Worm (Caenorhabditis elegans): ENCODE results near the gene srg-40.

srg-40 gene

DNA sequence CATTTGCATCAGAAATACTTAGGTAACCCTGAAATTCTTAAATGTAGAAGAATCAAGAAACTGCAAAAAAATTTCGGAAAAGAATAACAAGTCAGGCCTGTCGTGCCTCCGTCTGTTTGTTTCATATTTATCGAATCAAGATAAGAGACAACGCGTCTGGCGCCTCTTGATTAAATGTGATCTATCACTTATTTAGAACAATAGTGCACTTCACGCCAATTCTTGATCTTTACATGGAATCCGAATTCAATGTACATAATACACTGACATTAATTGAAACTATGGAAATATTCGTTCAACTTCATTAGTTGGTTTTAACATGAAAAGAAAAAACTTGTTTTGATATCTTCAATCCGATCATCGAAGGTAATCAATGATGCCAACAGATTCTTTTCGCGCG is 41.9 kb downstream of the srg-40 start, which contains the start of gene mboa-2 (continued):
- peak; percentile 40 for TF ChIP-seq hmg-1.2 (GFP tag; IDR thresholded peaks at IDR 0.05)
- peak; percentile 22 for TF ChIP-seq snpc-1.3 (tag; optimal IDR thresholded peaks at IDR 0.05; ENCODE audit: insufficient read depth)
- no peak for TF ChIP-seq F37B4.10 (GFP tag; IDR thresholded peaks at IDR 0.05)
- no peak for TF ChIP-seq Y67H2A.10 (GFP tag; conservative IDR thresholded peaks at IDR 0.05)
- TF ChIP-seq akir-1 (GFP tag; optimal IDR thresholded peaks at IDR 0.05) = no peak
- no peak for TF ChIP-seq ama-1 (optimal IDR thresholded peaks at IDR 0.05)
- TF ChIP-seq ama-1 (GFP tag; optimal IDR thresholded peaks at IDR 0.05) = peak in 1 of 2 experiments; percentile 48
- no peak for TF ChIP-seq F57C9.4 (tag; optimal IDR thresholded peaks at IDR 0.05)
- peak; percentile 1 for TF ChIP-seq lin-54 (GFP tag; optimal IDR thresholded peaks at IDR 0.05)
- no peak for TF ChIP-seq nfya-1 (tag; optimal IDR thresholded peaks at IDR 0.05; ENCODE audit: borderline replicate concordance, insufficient read depth)
- no peak for TF ChIP-seq unc-62 (GFP tag; optimal IDR thresholded peaks at IDR 0.05)
- TF ChIP-seq let-607 (tag; optimal IDR thresholded peaks at IDR 0.05) = peak in 1 of 2 experiments; percentile 46
- no peak for TF ChIP-seq ztf-6 (GFP tag; IDR thresholded peaks at IDR 0.05)
- peak; percentile 45 for TF ChIP-seq dpff-1 (tag; optimal IDR thresholded peaks at IDR 0.05)
- no peak for TF ChIP-seq lag-1 (GFP tag; IDR thresholded peaks at IDR 0.05)
- no peak for TF ChIP-seq ceh-100 (GFP tag; IDR thresholded peaks at IDR 0.05)
- TF ChIP-seq hrde-1 (tag; optimal IDR thresholded peaks at IDR 0.05; ENCODE audit: borderline replicate concordance) = peak; percentile 57
- no peak for TF ChIP-seq egl-44 (GFP tag; IDR thresholded peaks at IDR 0.05)
- no peak for TF ChIP-seq ceh-27 (GFP tag; optimal IDR thresholded peaks at IDR 0.05)
- peak; percentile 5 for TF ChIP-seq ZK185.1 (tag; optimal IDR thresholded peaks at IDR 0.05; ENCODE audit: poor library complexity, severe bottlenecking)
- TF ChIP-seq nfyb-1 (GFP tag; IDR thresholded peaks at IDR 0.05) = peak; percentile 75
- TF ChIP-seq Y56A3A.18 (GFP tag; IDR thresholded peaks at IDR 0.05) = 0 out of 2 replicates have a peak, but pooled peaks have one; percentile 52
- 0 out of 2 replicates have a peak, but pooled peaks have one; percentile 40 for TF ChIP-seq ekl-4 (GFP tag; IDR thresholded peaks at IDR 0.05)
- TF ChIP-seq hsf-1 (GFP tag; IDR thresholded peaks at IDR 0.05) = 0 out of 2 replicates have a peak, but pooled peaks have one; percentile 47

DNA sequence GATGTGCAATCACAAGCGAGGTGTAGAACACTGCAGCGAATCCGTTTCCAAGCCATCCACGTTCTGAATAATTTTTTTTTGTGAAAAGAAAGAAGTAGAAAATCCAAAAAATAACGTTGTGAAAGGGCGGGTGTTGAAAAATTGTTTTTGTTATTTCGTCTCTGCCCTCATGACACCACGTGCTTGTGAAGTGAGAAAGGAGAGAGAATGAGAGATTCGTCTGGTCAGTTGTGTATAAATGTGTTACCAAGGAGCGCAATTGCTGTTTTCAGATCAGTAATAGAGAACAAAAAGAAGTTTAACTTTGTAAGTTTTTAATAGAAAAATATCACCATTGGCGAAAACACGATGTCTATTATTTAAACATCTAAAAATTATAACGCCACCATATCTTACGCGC is 43.1 kb downstream of the srg-40 start:
- no peak for TF ChIP-seq attf-3 (GFP tag; conservative IDR thresholded peaks at IDR 0.05)
- TF ChIP-seq cebp-1 (GFP tag; IDR thresholded peaks at IDR 0.05) = no peak
- peak; percentile 41 for TF ChIP-seq cebp-1 (tag; optimal IDR thresholded peaks at IDR 0.05)
- TF ChIP-seq cebp-2 (GFP tag; IDR thresholded peaks at IDR 0.05) = no peak
- peak; percentile 19 for TF ChIP-seq K12H6.12 (tag; optimal IDR thresholded peaks at IDR 0.05)
- TF ChIP-seq attf-5 (GFP tag; optimal IDR thresholded peaks at IDR 0.05) = peak; percentile 19
- peak in 1 of 3 experiments; percentile 42 for TF ChIP-seq lin-35 (GFP tag; optimal IDR thresholded peaks at IDR 0.05)
- no peak for TF ChIP-seq ceh-58 (GFP tag; IDR thresholded peaks at IDR 0.05)
- TF ChIP-seq lin-40 (tag; optimal IDR thresholded peaks at IDR 0.05) = peak; percentile 5
- TF ChIP-seq tbp1 (GFP tag; optimal IDR thresholded peaks at IDR 0.05) = peak; percentile 11
- TF ChIP-seq egl-18 (GFP tag; IDR thresholded peaks at IDR 0.05) = no peak

DNA sequence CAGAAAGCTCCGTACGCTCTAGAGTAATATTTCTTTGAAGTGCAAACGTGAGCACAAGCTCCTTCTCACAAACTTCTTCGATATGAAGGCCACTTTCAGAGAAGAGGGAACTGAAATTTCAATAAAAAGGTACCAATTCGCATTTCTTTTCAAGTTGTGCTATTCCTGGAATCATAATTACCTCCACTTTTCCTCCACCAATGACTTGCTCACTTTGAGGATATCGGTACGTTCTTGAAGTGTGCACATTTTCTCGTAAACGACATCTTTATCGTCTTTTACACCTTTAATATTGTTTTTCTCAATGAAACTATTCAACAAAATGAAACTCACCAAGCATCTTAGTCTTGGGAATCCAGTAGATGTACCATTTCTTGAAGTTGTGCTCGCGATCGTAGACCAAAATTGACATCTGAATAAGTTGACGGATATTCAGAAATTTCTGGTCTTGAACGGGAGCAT is 45.0 kb downstream of the srg-40 start, which contains the start of gene scb-1:
TSS of gene scb-1 (minus strand) at position 412 of the 462 bp plus-strand sequence.
- TF ChIP-seq nfyb-1 (GFP tag; IDR thresholded peaks at IDR 0.05) = 0 out of 2 replicates have a peak, but pooled peaks have one; percentile 18
- TF ChIP-seq Y53F4B.3 (GFP tag; IDR thresholded peaks at IDR 0.05) = no peak
- TF ChIP-seq lsl-1 (GFP tag; optimal IDR thresholded peaks at IDR 0.05) = no peak
- no peak for TF ChIP-seq ceh-91 (GFP tag; IDR thresholded peaks at IDR 0.05)
- peak; percentile 22; the same call in 1 of the 2 replicates for TF ChIP-seq B0336.3 (GFP tag; IDR thresholded peaks at IDR 0.05)
- TF ChIP-seq madf-8 (GFP tag; conservative IDR thresholded peaks at IDR 0.05) = no peak
- TF ChIP-seq attf-6 (GFP tag; IDR thresholded peaks at IDR 0.05) = no peak
- no peak for TF ChIP-seq C06A6.2 (GFP tag; conservative IDR thresholded peaks at IDR 0.05)
- TF ChIP-seq let-607 (tag; optimal IDR thresholded peaks at IDR 0.05) = peak in 1 of 2 experiments; percentile 25
- no peak for TF ChIP-seq Y95B8A.8 (GFP tag; IDR thresholded peaks at IDR 0.05)
- no peak for TF ChIP-seq lsy-27 (tag; optimal IDR thresholded peaks at IDR 0.05; ENCODE audit: borderline replicate concordance, insufficient read depth)
- no peak for TF ChIP-seq hlh-12 (tag; optimal IDR thresholded peaks at IDR 0.05)
- TF ChIP-seq madf-6 (GFP tag; IDR thresholded peaks at IDR 0.05) = no peak
- peak; percentile 42 for TF ChIP-seq ztf-26 (tag; optimal IDR thresholded peaks at IDR 0.05)
- no peak for TF ChIP-seq T26A5.8 (tag; optimal IDR thresholded peaks at IDR 0.05)

Data from whole organism, young adult.